Worm (Caenorhabditis elegans): ENCODE data around the gene F13D12.3.

DNA sequence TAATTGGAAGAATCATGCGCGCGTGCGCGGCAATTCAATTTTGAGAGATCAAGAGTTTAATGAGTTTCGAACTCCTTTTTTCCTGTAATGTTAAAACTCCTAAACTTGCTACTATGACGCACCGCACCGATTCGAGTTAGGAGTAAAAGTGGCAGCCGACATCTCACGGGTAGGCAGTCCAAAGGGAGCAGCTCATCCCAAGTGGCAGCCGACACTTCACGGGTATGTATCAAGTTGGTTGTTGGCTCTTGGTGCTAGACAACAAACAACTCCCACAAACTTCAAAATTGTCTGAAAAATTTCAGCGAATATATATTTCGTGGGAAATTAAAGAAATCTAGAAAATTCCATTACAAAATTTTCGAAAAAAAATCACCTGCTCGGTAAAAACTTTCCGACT is 33.0 kb downstream of the F13D12.3 start:
- TF ChIP-seq zag-1 (tag; optimal IDR thresholded peaks at IDR 0.05) (no peak), ceh-82 (tag; optimal IDR thresholded peaks at IDR 0.05) (no peak), mdl-1 (tag; optimal IDR thresholded peaks at IDR 0.05) (no peak), pha-4 (tag; optimal IDR thresholded peaks at IDR 0.05) (no peak), nhr-12 (tag; optimal IDR thresholded peaks at IDR 0.05) (no peak), nhr-11 (tag; optimal IDR thresholded peaks at IDR 0.05) (no peak), nfya-1 (tag; optimal IDR thresholded peaks at IDR 0.05; ENCODE audit: insufficient read depth) (no peak), ztf-4 (tag; optimal IDR thresholded peaks at IDR 0.05) (no peak), nhr-25 (tag; optimal IDR thresholded peaks at IDR 0.05) (no peak), nhr-77 (tag; optimal IDR thresholded peaks at IDR 0.05) (no peak)

Measured in whole organism, L3 larva.